Fruit fly (Drosophila melanogaster) whole organism, wandering third instar larva: ENCODE measurements around the gene CG9691.
A peak's percentile ranks its signal among the peaks of the same experiment; 100 is the strongest.

Experiments used
- CG32264 ChIP-seq: fragments of 200-800 bp; sonication (Bioruptor generic); optimal IDR thresholded peaks from 2 replicates; lab custom pipeline; 2016; ENCODE audit warnings: missing biosample characterization, missing genetic modification characterization
- CG9705 ChIP-seq: fragments of 200-800 bp; sonication (Bioruptor generic); optimal IDR thresholded peaks from 2 replicates; lab custom pipeline; 2018; ENCODE audit warnings: missing biosample characterization, mild to moderate bottlenecking, missing genetic modification characterization
- Dfd ChIP-seq: fragments of >200 bp; optimal IDR thresholded peaks from 2 replicates; lab custom pipeline; 2017; ENCODE audit warnings: missing biosample characterization, missing genetic modification characterization
- Dif ChIP-seq: fragments of 200-275, 200-300 bp; sonication (Bioruptor generic); optimal IDR thresholded peaks from 2 replicates; lab custom pipeline; 2018; ENCODE audit warnings: missing biosample characterization, missing genetic modification characterization; ENCODE audit not compliant: partially characterized antibody
- GATAd ChIP-seq: sonication (Bioruptor generic); optimal IDR thresholded peaks from 2 replicates; lab custom pipeline; 2016; ENCODE audit warnings: missing biosample characterization, missing genetic modification characterization
- HLH106 ChIP-seq: fragments of 200-800 bp; optimal IDR thresholded peaks from 3 replicates; lab custom pipeline; 2019; ENCODE audit warnings: missing biosample characterization, mild to moderate bottlenecking, missing genetic modification characterization, moderate library complexity
- Hnf4 ChIP-seq: fragments of 200-800 bp; sonication (Bioruptor generic); optimal IDR thresholded peaks from 2 replicates; lab custom pipeline; 2016; ENCODE audit warnings: missing biosample characterization, mild to moderate bottlenecking, missing genetic modification characterization
- Jra ChIP-seq: sonication (Bioruptor generic); optimal IDR thresholded peaks from 2 replicates; lab custom pipeline; 2016; ENCODE audit warnings: missing biosample characterization, missing genetic modification characterization
- Mio ChIP-seq: sonication (Bioruptor generic); optimal IDR thresholded peaks from 2 replicates; lab custom pipeline; 2016; ENCODE audit warnings: missing biosample characterization, missing genetic modification characterization
- Myc ChIP-seq: fragments of >200 bp; optimal IDR thresholded peaks from 2 replicates; lab custom pipeline; 2017
- N ChIP-seq: fragments of >200 bp; optimal IDR thresholded peaks from 2 replicates; lab custom pipeline; 2018; ENCODE audit warnings: missing biosample characterization, missing external identifiers, missing genetic modification characterization
- OdsH ChIP-seq: fragments of 200-800 bp; sonication (Bioruptor generic); optimal IDR thresholded peaks from 2 replicates; lab custom pipeline; 2016; ENCODE audit warnings: missing biosample characterization, mild to moderate bottlenecking, missing genetic modification characterization
- Rel ChIP-seq, 2 experiments: fragments of 200-800 bp; sonication (Bioruptor generic) in 1 of 2; optimal IDR thresholded peaks; 2 replicates in 1 of 2; 3 replicates in 1 of 2; lab custom pipeline; 2016 to 2019; ENCODE audit warnings: mild to moderate bottlenecking in 2 of 2, missing biosample characterization in 2 of 2, missing genetic modification characterization in 2 of 2, moderate library complexity in 1 of 2
- Sp1 ChIP-seq: fragments of 200-800 bp; sonication (Bioruptor generic); optimal IDR thresholded peaks from 3 replicates; lab custom pipeline; 2019; ENCODE audit warnings: missing biosample characterization, mild to moderate bottlenecking, missing genetic modification characterization, moderate library complexity
- Vsx2 ChIP-seq: fragments of 200-300, 225-300 bp; sonication (Bioruptor generic); optimal IDR thresholded peaks from 2 replicates; lab custom pipeline; 2018; ENCODE audit warnings: missing biosample characterization, missing genetic modification characterization; ENCODE audit not compliant: partially characterized antibody
- dl ChIP-seq, 2 experiments: fragments of 175-275, 200-275 bp in 1 of 2; fragments of 200-275 bp in 1 of 2; sonication (Bioruptor generic); optimal IDR thresholded peaks; lab custom pipeline; 2018; ENCODE audit warnings: mild to moderate bottlenecking in 2 of 2, missing biosample characterization in 2 of 2, missing genetic modification characterization in 2 of 2, moderate library complexity in 2 of 2; ENCODE audit not compliant: partially characterized antibody in 2 of 2, insufficient read depth in 1 of 2
- dsf ChIP-seq: sonication (Bioruptor generic); optimal IDR thresholded peaks from 2 replicates; lab custom pipeline; 2016; ENCODE audit warnings: missing biosample characterization, missing genetic modification characterization, borderline replicate concordance
- foxo ChIP-seq, 2 experiments: fragments of 200-800 bp; sonication (Bioruptor generic); optimal IDR thresholded peaks; 2 replicates in 1 of 2; 3 replicates in 1 of 2; lab custom pipeline; 2016 to 2017; ENCODE audit warnings: missing biosample characterization in 2 of 2, missing genetic modification characterization in 2 of 2
- fru ChIP-seq: fragments of 200-800 bp; sonication (Bioruptor generic); optimal IDR thresholded peaks from 3 replicates; lab custom pipeline; 2016; ENCODE audit warnings: missing biosample characterization, mild to moderate bottlenecking, missing genetic modification characterization
- h ChIP-seq: fragments of 200-800 bp; sonication (Bioruptor generic); optimal IDR thresholded peaks from 3 replicates; lab custom pipeline; 2016; ENCODE audit warnings: missing biosample characterization, mild to moderate bottlenecking, missing genetic modification characterization
- jim ChIP-seq: fragments of 175-275, 200-325 bp; sonication (Bioruptor generic); optimal IDR thresholded peaks from 2 replicates; lab custom pipeline; 2016; ENCODE audit warnings: missing biosample characterization, mild to moderate bottlenecking, missing genetic modification characterization
- psq ChIP-seq: fragments of 200-800 bp; sonication (Bioruptor generic); optimal IDR thresholded peaks from 3 replicates; lab custom pipeline; 2017; ENCODE audit warnings: missing biosample characterization, mild to moderate bottlenecking, missing genetic modification characterization, moderate library complexity
- rgr ChIP-seq: fragments of 200-800 bp; sonication (Bioruptor generic); optimal IDR thresholded peaks from 3 replicates; lab custom pipeline; 2016; ENCODE audit warnings: missing biosample characterization, mild to moderate bottlenecking, missing genetic modification characterization
- sage ChIP-seq: fragments of 200-800 bp; sonication (Bioruptor generic); optimal IDR thresholded peaks from 2 replicates; lab custom pipeline; 2016; ENCODE audit warnings: missing biosample characterization, mild to moderate bottlenecking, missing genetic modification characterization
- sv ChIP-seq: fragments of 200-800 bp; sonication (Bioruptor generic); optimal IDR thresholded peaks from 3 replicates; lab custom pipeline; 2016; ENCODE audit warnings: missing biosample characterization, missing genetic modification characterization
- tai ChIP-seq: sonication (Bioruptor generic); optimal IDR thresholded peaks from 2 replicates; lab custom pipeline; 2016; ENCODE audit warnings: missing biosample characterization, missing genetic modification characterization
- usp ChIP-seq: fragments of >200 bp; optimal IDR thresholded peaks from 2 replicates; lab custom pipeline; 2017; ENCODE audit warnings: missing biosample characterization, missing genetic modification characterization
- woc ChIP-seq: sonication (Bioruptor generic); optimal IDR thresholded peaks from 2 replicates; lab custom pipeline; 2016; ENCODE audit warnings: missing biosample characterization, mild to moderate bottlenecking, missing genetic modification characterization

CG9691 gene

dm6 chrX:9884221-9884620 is at the start of gene CG9691:
CG9691 (plus strand) TSS chrX:9884442.
- TF ChIP-seq HLH106 (tag; lab: Kevin White, UChicago) (peak; percentile 1), OdsH (peak; percentile 17), Hnf4 (GFP tag; lab: Kevin White, UChicago) (peak; percentile 8), Vsx2 (peak; percentile 58), Sp1 (GFP tag; lab: Kevin White, UChicago) (peak; percentile 40), rgr (GFP tag; lab: Kevin White, UChicago) (peak; percentile 1), Mio (GFP tag; lab: Kevin White, UChicago) (no peak), CG9705 (GFP tag; lab: Kevin White, UChicago) (no peak), tai (GFP tag; lab: Kevin White, UChicago) (no peak)

- TF ChIP-seq Hnf4 (GFP tag; lab: Kevin White, UChicago) (no peak), Dfd (GFP tag; lab: Kevin White, UChicago) (peak; percentile 14), psq (GFP tag; lab: Kevin White, UChicago) (no peak)
Measured at dm6 chrX:9847529-9847928, 36.7 kb upstream of the CG9691 start.

dm6 chrX:9864882-9865281 is 19.4 kb upstream of the CG9691 start, which contains the start of gene Ser7:
Ser7 (plus strand) TSS chrX:9865233.
- no peak for TF ChIP-seq Rel (GFP tag; optimal IDR thresholded peaks at IDR 0.05; lab: Kevin White, UChicago)
- peak; percentile 31 for TF ChIP-seq Rel (tag; optimal IDR thresholded peaks at IDR 0.05; lab: Kevin White, UChicago)
- no peak for TF ChIP-seq dsf (GFP tag; lab: Kevin White, UChicago)
- no peak for TF ChIP-seq N (GFP tag; lab: Kevin White, UChicago)

dm6 chrX:9868510-9869248 is 15.6 kb upstream of the CG9691 start, which contains the start of gene CG45060:
CG45060 (minus strand) TSS chrX:9868568.
- TF ChIP-seq Myc: peak; percentile 26
- TF ChIP-seq Rel (GFP tag; optimal IDR thresholded peaks at IDR 0.05; lab: Kevin White, UChicago): no peak
- peak; percentile 54 for TF ChIP-seq Rel (tag; optimal IDR thresholded peaks at IDR 0.05; lab: Kevin White, UChicago)
- TF ChIP-seq sage (GFP tag; lab: Kevin White, UChicago): no peak
- no peak for TF ChIP-seq HLH106 (tag; lab: Kevin White, UChicago)
- no peak for TF ChIP-seq CG9705 (GFP tag; lab: Kevin White, UChicago)
- TF ChIP-seq Sp1 (GFP tag; lab: Kevin White, UChicago): no peak
- TF ChIP-seq h (GFP tag; lab: Kevin White, UChicago): peak; percentile 75
- TF ChIP-seq usp (GFP tag; lab: Kevin White, UChicago): no peak

dm6 chrX:9871632-9872031 is 12.6 kb upstream of the CG9691 start, which contains the start of gene CG45061:
CG45061 (minus strand) TSS chrX:9871702.
- TF ChIP-seq fru: peak; percentile 11
- no peak for TF ChIP-seq Sp1 (GFP tag; lab: Kevin White, UChicago)
- no peak for TF ChIP-seq dsf (GFP tag; lab: Kevin White, UChicago)
- no peak for TF ChIP-seq CG32264 (GFP tag; lab: Kevin White, UChicago)
- peak; percentile 33 for TF ChIP-seq h (GFP tag; lab: Kevin White, UChicago)

- TF ChIP-seq Myc (no peak), Dif (GFP tag; lab: Kevin White, UChicago) (no peak), Rel (GFP tag; optimal IDR thresholded peaks at IDR 0.05; lab: Kevin White, UChicago) (no peak), Rel (tag; optimal IDR thresholded peaks at IDR 0.05; lab: Kevin White, UChicago) (peak; percentile 32)
Measured at dm6 chrX:9873917-9874316, 10.3 kb upstream of the CG9691 start, which contains the start of gene CG32695. CG32695 (minus strand) TSS chrX:9874057.

- TF ChIP-seq Dfd (GFP tag; lab: Kevin White, UChicago) (no peak), dl (GFP tag; optimal IDR thresholded peaks at IDR 0.05; lab: Kevin White, UChicago; ENCODE audit: insufficient read depth in 1 of 2, partially characterized antibody in 2 of 2) (no peak), Rel (GFP tag; optimal IDR thresholded peaks at IDR 0.05; lab: Kevin White, UChicago) (no peak), Rel (tag; optimal IDR thresholded peaks at IDR 0.05; lab: Kevin White, UChicago) (no peak), tai (GFP tag; lab: Kevin White, UChicago) (no peak), N (GFP tag; lab: Kevin White, UChicago) (no peak), jim (GFP tag; lab: Kevin White, UChicago) (no peak), Hnf4 (GFP tag; lab: Kevin White, UChicago) (peak; percentile 9), Dif (GFP tag; lab: Kevin White, UChicago) (no peak), foxo (GFP tag; optimal IDR thresholded peaks at IDR 0.05; lab: Kevin White, UChicago) (peak in 1 of 2 experiments; percentile 44), sage (GFP tag; lab: Kevin White, UChicago) (no peak), Vsx2 (no peak), fru (peak; percentile 20), CG32264 (GFP tag; lab: Kevin White, UChicago) (no peak), Jra (GFP tag; lab: Kevin White, UChicago) (no peak), GATAd (GFP tag; lab: Kevin White, UChicago) (no peak), OdsH (peak; percentile 14), Myc (no peak), HLH106 (tag; lab: Kevin White, UChicago) (peak; percentile 12), CG9705 (GFP tag; lab: Kevin White, UChicago) (no peak), Mio (GFP tag; lab: Kevin White, UChicago) (no peak), sv (GFP tag; lab: Kevin White, UChicago) (peak; percentile 18), woc (no peak)
Measured at dm6 chrX:9875948-9876853, 8.0 kb upstream of the CG9691 start, which contains the start of gene CG15247. CG15247 (minus strand) TSS chrX:9876672.
